Fruit fly (Drosophila melanogaster): ENCODE data around the gene if.

The if gene

DNA sequence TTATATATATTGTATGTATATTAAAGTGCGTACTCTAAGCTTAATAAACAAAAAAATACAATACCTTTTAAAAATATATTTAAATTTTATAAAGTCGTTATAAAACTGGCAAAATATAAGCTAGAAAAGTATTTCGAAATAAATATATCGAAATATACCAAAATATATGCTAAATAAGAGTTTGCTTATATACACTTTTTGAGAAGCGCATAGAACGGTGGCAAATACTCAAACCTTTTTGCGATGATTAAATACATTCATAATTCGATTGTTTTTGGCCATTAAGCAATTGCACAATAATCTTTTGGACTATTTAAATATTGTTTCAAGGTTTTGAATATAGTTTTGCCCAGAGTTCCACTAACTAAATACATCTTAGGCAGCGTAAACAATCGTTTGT lies 25.9 kb upstream of the if start:
- TF ChIP-seq CG4424 (GFP tag; optimal IDR thresholded peaks at IDR 0.05) (no peak), CG6765 (GFP tag; optimal IDR thresholded peaks at IDR 0.05) (no peak), gfzf (GFP tag; optimal IDR thresholded peaks at IDR 0.05) (peak; percentile 15), usp (GFP tag; optimal IDR thresholded peaks at IDR 0.05) (no peak), fd102C (GFP tag; optimal IDR thresholded peaks at IDR 0.05) (no peak), Xrp1 (GFP tag; IDR thresholded peaks at IDR 0.05) (no peak), CG3995 (GFP tag; optimal IDR thresholded peaks at IDR 0.05) (no peak), CG17829 (tag; optimal IDR thresholded peaks at IDR 0.05) (peak; percentile 99), aop (GFP tag; IDR thresholded peaks at IDR 0.05) (no peak), CG43689 (GFP tag; IDR thresholded peaks at IDR 0.05) (no peak), tgo (GFP tag; IDR thresholded peaks at IDR 0.05) (no peak), CG33213 (GFP tag; optimal IDR thresholded peaks at IDR 0.05) (no peak), BEAF-32 (GFP tag; optimal IDR thresholded peaks at IDR 0.05) (peak; percentile 5), CG13894 (tag; optimal IDR thresholded peaks at IDR 0.05) (no peak), CG3407 (GFP tag; optimal IDR thresholded peaks at IDR 0.05) (no peak), stwl (tag; optimal IDR thresholded peaks at IDR 0.05) (peak; percentile 47)

DNA sequence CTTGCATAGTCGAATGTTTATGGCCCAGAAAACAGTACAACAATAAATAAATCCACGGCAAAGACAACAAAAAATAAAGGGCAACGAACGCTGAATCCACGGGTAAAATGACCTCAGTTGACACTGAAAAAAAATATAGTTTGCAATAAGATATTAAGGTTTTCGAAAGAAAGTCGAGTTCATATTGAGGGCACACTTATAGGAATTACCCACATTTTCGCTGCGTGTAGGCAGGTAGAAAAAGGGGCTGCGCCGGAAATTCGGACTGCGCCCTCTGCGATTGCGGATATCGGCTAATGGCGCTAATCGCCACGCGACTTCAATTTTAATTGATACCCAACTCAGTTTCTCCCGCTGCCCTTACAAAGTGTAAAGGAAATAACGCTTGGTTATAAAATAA lies 25.4 kb upstream of the if start:
- peak; percentile 54 for TF ChIP-seq zf30C (GFP tag; optimal IDR thresholded peaks at IDR 0.05)
- peak; percentile 4 for TF ChIP-seq lilli (GFP tag; optimal IDR thresholded peaks at IDR 0.05)
- TF ChIP-seq Oli (tag; optimal IDR thresholded peaks at IDR 0.05): peak; percentile 5
- TF ChIP-seq cad (GFP tag; optimal IDR thresholded peaks at IDR 0.05): peak; percentile 42
- TF ChIP-seq Dip3 (GFP tag; optimal IDR thresholded peaks at IDR 0.05): peak; percentile 18
- TF ChIP-seq Gug (GFP tag; IDR thresholded peaks at IDR 0.05): 0 out of 4 replicates have a peak, but pooled peaks have one; percentile 23
- peak; percentile 75 for TF ChIP-seq Med (GFP tag)
- TF ChIP-seq Atf6 (GFP tag; IDR thresholded peaks at IDR 0.05): peak; percentile 14; the same call in 1 of the 2 replicates
- 0 out of 2 replicates have a peak, but pooled peaks have one; percentile 10 for TF ChIP-seq CG6689 (GFP tag; IDR thresholded peaks at IDR 0.05)
- no peak for TF ChIP-seq Jarid2 (GFP tag; optimal IDR thresholded peaks at IDR 0.05)
- TF ChIP-seq Ets65A (GFP tag): peak; percentile 70
- TF ChIP-seq danr (GFP tag; IDR thresholded peaks at IDR 0.05): no peak
- peak; percentile 2 for TF ChIP-seq ATbp (GFP tag; optimal IDR thresholded peaks at IDR 0.05)
- TF ChIP-seq Optix (GFP tag; IDR thresholded peaks at IDR 0.05): 0 out of 3 replicates have a peak, but pooled peaks have one; percentile 40
- 0 out of 3 replicates have a peak, but pooled peaks have one; percentile 19 for TF ChIP-seq dysf (GFP tag; IDR thresholded peaks at IDR 0.05)
- TF ChIP-seq CG7839 (tag; optimal IDR thresholded peaks at IDR 0.05): peak; percentile 35
- no peak for TF ChIP-seq E2f1 (GFP tag; IDR thresholded peaks at IDR 0.05)
- TF ChIP-seq CG8359 (GFP tag; optimal IDR thresholded peaks at IDR 0.05; ENCODE audit: borderline replicate concordance): no peak
- peak; percentile 23; the same call in 1 of the 2 replicates for TF ChIP-seq Rx (GFP tag; IDR thresholded peaks at IDR 0.05)
- peak; percentile 20; the same call in 1 of the 2 replicates for TF ChIP-seq CG14441 (GFP tag; IDR thresholded peaks at IDR 0.05)
- 0 out of 2 replicates have a peak, but pooled peaks have one; percentile 13 for TF ChIP-seq esg (GFP tag; conservative IDR thresholded peaks at IDR 0.05)
- peak; percentile 8 for TF ChIP-seq CG7556 (GFP tag; optimal IDR thresholded peaks at IDR 0.05)
- TF ChIP-seq CG32532 (GFP tag; IDR thresholded peaks at IDR 0.05): peak; percentile 14; the same call in 1 of the 2 replicates
- peak; percentile 11 for TF ChIP-seq bab2 (GFP tag; optimal IDR thresholded peaks at IDR 0.05)
- TF ChIP-seq NC2β (GFP tag; optimal IDR thresholded peaks at IDR 0.05): no peak
- 0 out of 2 replicates have a peak, but pooled peaks have one; percentile 12 for TF ChIP-seq Rfx (GFP tag; IDR thresholded peaks at IDR 0.05)
- TF ChIP-seq CG11504 (tag; optimal IDR thresholded peaks at IDR 0.05): peak; percentile 1
- TF ChIP-seq row (GFP tag; IDR thresholded peaks at IDR 0.05): peak; percentile 27; the same call in 1 of the 3 replicates
- TF ChIP-seq H15 (GFP tag; IDR thresholded peaks at IDR 0.05): 0 out of 3 replicates have a peak, but pooled peaks have one; percentile 13
- TF ChIP-seq CG13287 (GFP tag; IDR thresholded peaks at IDR 0.05; ENCODE audit: partially characterized antibody): no peak
- no peak for TF ChIP-seq Gsc (GFP tag; IDR thresholded peaks at IDR 0.05)
- TF ChIP-seq Deaf1 (tag; optimal IDR thresholded peaks at IDR 0.05): no peak
- peak; percentile 24 for TF ChIP-seq dmrt99B (tag; optimal IDR thresholded peaks at IDR 0.05)
